Worm (Caenorhabditis elegans) whole organism, L3 larva: ENCODE data around the gene F59G1.8.

ENCODE experiments used
- ama-1 ChIP-seq: fragments of 150-350 bp; optimal IDR thresholded peaks from 2 replicates; lab custom pipeline; 2018
- ceh-82 ChIP-seq: fragments of 150-350 bp; optimal IDR thresholded peaks from 2 replicates; lab custom pipeline; 2014; ENCODE audit warnings: missing biosample characterization, missing genetic modification characterization
- egl-27 ChIP-seq: sonication (generic microtip); optimal IDR thresholded peaks from 4 replicates; lab custom pipeline; 2017; ENCODE audit warnings: missing biosample characterization, missing genetic modification reagents, missing genetic modification characterization
- nhr-23 ChIP-seq: fragments of 150-350 bp; optimal IDR thresholded peaks from 2 replicates; lab custom pipeline; 2014; ENCODE audit warnings: missing biosample characterization, missing genetic modification reagents, missing genetic modification characterization
- nhr-25 ChIP-seq: sonication (generic microtip); optimal IDR thresholded peaks from 2 replicates; lab custom pipeline; 2017; ENCODE audit warnings: missing biosample characterization, missing genetic modification characterization
- nhr-76 ChIP-seq: fragments of 150-350 bp; sonication (generic microtip); optimal IDR thresholded peaks from 5 replicates; lab custom pipeline; 2014; ENCODE audit warnings: missing biosample characterization, missing genetic modification characterization

DNA sequence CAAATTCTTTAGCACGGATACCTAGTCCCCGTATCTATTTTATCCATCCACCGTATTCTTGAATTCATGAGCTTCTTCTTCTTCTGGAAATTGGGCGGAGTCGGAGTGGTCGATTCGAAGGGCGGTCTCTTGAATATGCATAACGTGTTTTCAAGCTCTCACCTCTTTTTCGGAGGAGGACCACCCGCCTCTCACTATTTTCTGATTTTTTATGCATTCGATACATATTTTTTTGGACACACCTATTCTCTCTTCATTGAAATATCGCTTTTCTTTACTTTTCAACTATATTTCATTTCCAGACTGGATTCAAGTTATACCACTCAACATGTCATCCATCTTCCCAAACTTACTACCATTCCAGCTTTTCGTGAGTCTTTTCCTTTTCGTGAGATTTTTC is 22.1 kb downstream of the F59G1.8 start, which contains the start of gene egl-44:
- TF ChIP-seq ama-1, result no peak
- no peak for TF ChIP-seq nhr-23 (tag; lab: Kevin White, UChicago)
- no peak for TF ChIP-seq nhr-25
- no peak for TF ChIP-seq ceh-82 (tag; lab: Kevin White, UChicago)
- no peak for TF ChIP-seq egl-27 (tag; lab: Kevin White, UChicago)
- no peak for TF ChIP-seq nhr-76
